Worm (Caenorhabditis elegans) whole organism, mixed stage, embryonic: ENCODE measurements around the gene cst-2.

ENCODE experiments used
- M03D4.4 ChIP-seq: sonication (generic microtip); optimal IDR thresholded peaks from 2 replicates; lab custom pipeline; 2017; ENCODE audit warnings: mild to moderate bottlenecking, missing genetic modification characterization, missing compliant biosample characterization
- bed-3 ChIP-seq: fragments of 200-800 bp; sonication (Bioruptor generic); optimal IDR thresholded peaks from 3 replicates; lab custom pipeline; 2018; ENCODE audit warnings: mild to moderate bottlenecking, missing genetic modification characterization, moderate library complexity, missing compliant biosample characterization
- blmp-1 ChIP-seq: fragments of 150-350 bp; optimal IDR thresholded peaks from 2 replicates; lab custom pipeline; 2014; ENCODE audit warnings: missing biosample characterization, missing genetic modification characterization
- ceh-43 ChIP-seq: fragments of 200-800 bp; sonication (Bioruptor generic); optimal IDR thresholded peaks from 2 replicates; lab custom pipeline; 2018; ENCODE audit warnings: mild to moderate bottlenecking, missing genetic modification characterization, moderate library complexity, missing compliant biosample characterization
- ceh-83 ChIP-seq: fragments of 200-800 bp; sonication (Bioruptor generic); optimal IDR thresholded peaks from 2 replicates; lab custom pipeline; 2018; ENCODE audit warnings: mild to moderate bottlenecking, missing genetic modification characterization, missing compliant biosample characterization
- ces-1 ChIP-seq: fragments of 150-350 bp; optimal IDR thresholded peaks from 2 replicates; lab custom pipeline; 2014; ENCODE audit warnings: missing biosample characterization, missing genetic modification reagents, missing genetic modification characterization
- drap-1 ChIP-seq: fragments of 200-800 bp; sonication (Bioruptor generic); optimal IDR thresholded peaks from 3 replicates; lab custom pipeline; 2018; ENCODE audit warnings: mild to moderate bottlenecking, missing genetic modification characterization, missing compliant biosample characterization
- elt-1 ChIP-seq: sonication (generic microtip); optimal IDR thresholded peaks from 2 replicates; lab custom pipeline; 2017; ENCODE audit warnings: missing genetic modification characterization, mild to moderate bottlenecking, missing compliant biosample characterization, antibody characterized with exemption, moderate library complexity, borderline replicate concordance; ENCODE audit not compliant: insufficient read depth
- elt-3 ChIP-seq: fragments of 150-350 bp; optimal IDR thresholded peaks from 2 replicates; lab custom pipeline; 2014; ENCODE audit warnings: missing biosample characterization, missing genetic modification characterization
- flh-1 ChIP-seq: fragments of 200-800 bp; sonication (Bioruptor generic); optimal IDR thresholded peaks from 2 replicates; lab custom pipeline; 2018; ENCODE audit warnings: mild to moderate bottlenecking, missing genetic modification characterization, moderate library complexity, missing compliant biosample characterization
- ham-2 ChIP-seq: fragments of 200-800 bp; sonication (Bioruptor generic); optimal IDR thresholded peaks from 2 replicates; lab custom pipeline; 2018; ENCODE audit warnings: mild to moderate bottlenecking, missing genetic modification characterization, missing compliant biosample characterization
- hlh-1 ChIP-seq: fragments of 150-350 bp; optimal IDR thresholded peaks from 2 replicates; lab custom pipeline; 2014; ENCODE audit warnings: missing biosample characterization, missing genetic modification reagents, missing genetic modification characterization
- lin-13 ChIP-seq: fragments of 150-350 bp; optimal IDR thresholded peaks from 2 replicates; lab custom pipeline; 2014; ENCODE audit warnings: missing biosample characterization, missing genetic modification characterization
- mab-5 ChIP-seq: fragments of 150-350 bp; optimal IDR thresholded peaks from 2 replicates; lab custom pipeline; 2014; ENCODE audit warnings: missing biosample characterization, missing genetic modification characterization
- mep-1 ChIP-seq: fragments of 150-350 bp; optimal IDR thresholded peaks from 2 replicates; lab custom pipeline; 2017; ENCODE audit warnings: missing biosample characterization, missing genetic modification reagents, missing genetic modification characterization, inconsistent platforms
- mls-2 ChIP-seq: sonication (generic microtip); optimal IDR thresholded peaks from 2 replicates; lab custom pipeline; 2016; ENCODE audit warnings: mild to moderate bottlenecking, missing genetic modification characterization, moderate library complexity, missing compliant biosample characterization
- nhr-12 ChIP-seq: fragments of 150-350 bp; optimal IDR thresholded peaks from 2 replicates; lab custom pipeline; 2014; ENCODE audit warnings: missing biosample characterization, missing genetic modification characterization
- nhr-2 ChIP-seq: fragments of 150-350 bp; optimal IDR thresholded peaks from 2 replicates; lab custom pipeline; 2014; ENCODE audit warnings: missing biosample characterization, missing genetic modification characterization
- nhr-237 ChIP-seq: fragments of 150-350 bp; optimal IDR thresholded peaks from 2 replicates; lab custom pipeline; 2014; ENCODE audit warnings: missing biosample characterization, missing genetic modification characterization
- nhr-28 ChIP-seq: fragments of 150-350 bp; optimal IDR thresholded peaks from 2 replicates; lab custom pipeline; 2014; ENCODE audit warnings: missing biosample characterization, missing genetic modification characterization
- nhr-76 ChIP-seq: sonication (generic microtip); optimal IDR thresholded peaks from 2 replicates; lab custom pipeline; 2017; ENCODE audit warnings: missing biosample characterization, missing genetic modification characterization
- pha-4 ChIP-seq: fragments of 150-350 bp; optimal IDR thresholded peaks from 2 replicates; lab custom pipeline; 2018; ENCODE audit warnings: missing biosample characterization, missing genetic modification reagents, missing genetic modification characterization
- snpc-4 ChIP-seq: fragments of 150-350 bp; optimal IDR thresholded peaks from 2 replicates; lab custom pipeline; 2014; ENCODE audit warnings: missing biosample characterization, missing genetic modification characterization
- sptf-1 ChIP-seq: sonication (generic microtip); optimal IDR thresholded peaks from 2 replicates; lab custom pipeline; 2017; ENCODE audit warnings: mild to moderate bottlenecking, missing genetic modification characterization, moderate library complexity, missing compliant biosample characterization
- tbx-8 ChIP-seq: fragments of 200-800 bp; sonication (Bioruptor generic); optimal IDR thresholded peaks from 2 replicates; lab custom pipeline; 2018; ENCODE audit warnings: mild to moderate bottlenecking, missing genetic modification characterization, moderate library complexity, missing compliant biosample characterization
- unc-120 ChIP-seq: sonication (generic microtip); optimal IDR thresholded peaks from 2 replicates; lab custom pipeline; 2017; ENCODE audit warnings: missing genetic modification characterization, missing compliant biosample characterization; ENCODE audit not compliant: poor library complexity, severe bottlenecking
- unc-39 ChIP-seq: fragments of 150-350 bp; optimal IDR thresholded peaks from 2 replicates; lab custom pipeline; 2014; ENCODE audit warnings: missing biosample characterization, missing genetic modification characterization
- unc-62 ChIP-seq: fragments of 150-350 bp; optimal IDR thresholded peaks from 2 replicates; lab custom pipeline; 2014; ENCODE audit warnings: missing biosample characterization, missing genetic modification reagents, missing genetic modification characterization
- zip-8 ChIP-seq: fragments of 150-350 bp; optimal IDR thresholded peaks from 2 replicates; lab custom pipeline; 2014; ENCODE audit warnings: missing biosample characterization, missing genetic modification characterization
- ztf-11 ChIP-seq: fragments of 150-350 bp; optimal IDR thresholded peaks from 2 replicates; lab custom pipeline; 2014; ENCODE audit warnings: missing biosample characterization, missing genetic modification characterization

The cst-2 gene

DNA sequence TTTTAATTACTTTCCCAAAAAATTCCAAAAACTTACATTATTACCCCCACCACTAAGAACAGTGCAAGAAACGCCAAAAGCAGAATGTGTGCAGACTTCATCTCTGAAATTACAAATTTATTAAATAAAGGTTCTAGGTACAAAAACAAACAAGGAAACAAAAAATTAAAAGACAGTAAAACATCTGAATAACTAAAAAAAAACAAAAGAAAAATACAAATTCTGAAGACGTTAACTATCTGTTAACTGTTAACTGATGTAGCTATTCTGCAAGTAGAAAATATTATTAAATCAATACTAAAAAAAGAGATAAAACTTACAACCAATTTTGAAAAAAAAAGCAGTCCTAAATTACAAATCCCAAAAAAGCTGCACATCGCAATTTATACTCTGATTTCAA is 35.6 kb upstream of the cst-2 start, which contains the start of gene R160.13:
TSS of gene R160.13 (minus strand) at position 101 of the 400 bp plus-strand sequence.
- TF ChIP-seq pha-4 (no peak), nhr-12 (tag; lab: Kevin White, UChicago) (no peak), ztf-11 (tag; lab: Kevin White, UChicago) (no peak), nhr-76 (no peak), elt-1 (tag; lab: Kevin White, UChicago) (no peak), M03D4.4 (tag; lab: Kevin White, UChicago) (no peak), ceh-83 (GFP tag; lab: Kevin White, UChicago) (no peak), sptf-1 (no peak), lin-13 (no peak), ham-2 (GFP tag; lab: Kevin White, UChicago) (no peak), ces-1 (no peak), tbx-8 (GFP tag; lab: Kevin White, UChicago) (no peak), mls-2 (tag; lab: Kevin White, UChicago) (no peak), elt-3 (tag; lab: Kevin White, UChicago) (no peak), mab-5 (no peak), hlh-1 (tag; lab: Kevin White, UChicago) (no peak), unc-62 (GFP tag; lab: Kevin White, UChicago) (no peak), unc-120 (tag; lab: Kevin White, UChicago) (no peak), unc-39 (no peak)

ce11 chrX:4370756-4371155 is 34.9 kb upstream of the cst-2 start, which contains the start of gene R160.5:
Gene R160.5 (minus strand): TSS chrX:4370856.
- no peak for TF ChIP-seq flh-1 (GFP tag; lab: Kevin White, UChicago)
- no peak for TF ChIP-seq ceh-43 (GFP tag; lab: Kevin White, UChicago)
- TF ChIP-seq zip-8 (tag; lab: Kevin White, UChicago): no peak
- no peak for TF ChIP-seq ztf-11 (tag; lab: Kevin White, UChicago)
- no peak for TF ChIP-seq mep-1 (tag; lab: Kevin White, UChicago)

- TF ChIP-seq hlh-1 (tag; lab: Kevin White, UChicago): no peak
- no peak for TF ChIP-seq snpc-4 (tag; lab: Kevin White, UChicago)
- no peak for TF ChIP-seq mab-5
- no peak for TF ChIP-seq unc-39
- no peak for TF ChIP-seq ceh-43 (GFP tag; lab: Kevin White, UChicago)
- TF ChIP-seq ztf-11 (tag; lab: Kevin White, UChicago): no peak
- no peak for TF ChIP-seq ces-1
- no peak for TF ChIP-seq blmp-1 (tag; lab: Kevin White, UChicago)
- TF ChIP-seq sptf-1: no peak
- TF ChIP-seq ceh-83 (GFP tag; lab: Kevin White, UChicago): no peak
- TF ChIP-seq mls-2 (tag; lab: Kevin White, UChicago): no peak
- no peak for TF ChIP-seq pha-4
- TF ChIP-seq bed-3 (GFP tag; lab: Kevin White, UChicago): no peak
- no peak for TF ChIP-seq nhr-237 (tag; lab: Kevin White, UChicago)
- no peak for TF ChIP-seq flh-1 (GFP tag; lab: Kevin White, UChicago)
- TF ChIP-seq mep-1 (tag; lab: Kevin White, UChicago): no peak
- no peak for TF ChIP-seq elt-1 (tag; lab: Kevin White, UChicago)
These were observed 33.0 kb upstream of the cst-2 start, which contains the start of gene R160.4 for ce11 chrX:4368800-4369199. Gene R160.4 (minus strand): TSS chrX:4368900.

DNA sequence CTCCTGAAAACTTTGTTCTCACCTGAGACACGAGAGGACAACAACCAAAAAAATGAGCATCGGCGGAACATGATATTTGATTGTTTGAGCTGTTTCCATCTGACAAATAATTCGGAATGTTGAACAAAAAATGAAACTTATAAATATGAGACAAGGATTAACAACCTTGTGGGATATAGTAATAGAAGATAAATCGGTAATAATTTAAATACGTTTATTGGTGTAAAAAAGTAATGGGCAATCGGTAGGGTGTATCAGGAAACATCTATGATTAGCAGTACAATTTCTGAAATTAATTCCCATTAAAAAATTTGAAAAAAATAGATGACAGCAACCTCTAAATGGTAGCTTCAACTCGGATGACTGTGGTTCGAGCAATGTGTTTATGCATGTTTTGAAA is 31.6 kb upstream of the cst-2 start, which contains the start of gene R160.10:
TSS of gene R160.10 (minus strand) at position 101 of the 400 bp plus-strand sequence.
- TF ChIP-seq nhr-237 (tag; lab: Kevin White, UChicago) (no peak), drap-1 (no peak), mls-2 (tag; lab: Kevin White, UChicago) (no peak), unc-39 (no peak), unc-62 (GFP tag; lab: Kevin White, UChicago) (no peak), bed-3 (GFP tag; lab: Kevin White, UChicago) (no peak), nhr-12 (tag; lab: Kevin White, UChicago) (no peak), snpc-4 (tag; lab: Kevin White, UChicago) (no peak), lin-13 (no peak), ham-2 (GFP tag; lab: Kevin White, UChicago) (no peak)

- no peak for TF ChIP-seq nhr-2
- TF ChIP-seq elt-3 (tag; lab: Kevin White, UChicago): no peak
- no peak for TF ChIP-seq nhr-28 (tag; lab: Kevin White, UChicago)
- TF ChIP-seq nhr-76: no peak
- TF ChIP-seq drap-1: no peak
- no peak for TF ChIP-seq sptf-1
- TF ChIP-seq bed-3 (GFP tag; lab: Kevin White, UChicago): no peak
- no peak for TF ChIP-seq zip-8 (tag; lab: Kevin White, UChicago)
- TF ChIP-seq ces-1: no peak
- TF ChIP-seq mab-5: no peak
- TF ChIP-seq flh-1 (GFP tag; lab: Kevin White, UChicago): no peak
These were observed 30.4 kb upstream of the cst-2 start, which contains the start of gene R160.3 for ce11 chrX:4366231-4366630. Gene R160.3 (minus strand): TSS chrX:4366331.
